Fruit fly (Drosophila melanogaster): ENCODE data around the gene CG14313.

Gene CG14313

DNA sequence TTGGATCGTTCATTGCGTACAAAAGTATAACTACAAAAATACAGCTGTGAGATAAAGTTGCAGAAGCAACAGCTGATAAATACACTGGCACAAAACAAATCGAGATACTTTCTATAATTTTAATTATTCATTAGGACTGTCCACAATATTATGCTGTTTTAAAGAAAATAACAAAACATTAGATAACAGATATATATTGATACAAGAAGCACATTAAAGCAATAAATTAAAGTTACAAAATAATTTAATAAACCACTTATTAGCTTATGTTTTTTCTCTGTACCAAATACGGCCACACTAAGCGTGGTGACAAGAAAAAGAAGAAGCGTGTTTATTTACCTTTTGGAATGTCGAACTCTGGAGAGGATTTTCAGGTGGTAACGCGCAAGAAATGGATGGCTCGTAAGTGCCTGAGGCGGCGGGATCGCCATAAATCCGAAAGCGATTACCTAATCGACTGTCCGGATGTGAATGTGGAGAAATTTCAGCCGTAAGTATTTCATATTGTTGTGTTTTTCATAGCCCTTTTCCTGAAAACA lies 28.5 kb upstream of the CG14313 start, which contains the start of the genes CG7988 and CG7183 (continued):
- peak; percentile 98 for TF ChIP-seq Drgx (GFP tag; IDR thresholded peaks at IDR 0.05)
- peak; percentile 97 for TF ChIP-seq Atf6 (GFP tag; IDR thresholded peaks at IDR 0.05)
- peak; percentile 98 for TF ChIP-seq bab2 (GFP tag; optimal IDR thresholded peaks at IDR 0.05)
- TF ChIP-seq CG32767 (GFP tag; IDR thresholded peaks at IDR 0.05): peak; percentile 98
- TF ChIP-seq Lpt (GFP tag; optimal IDR thresholded peaks at IDR 0.05): no peak
- peak; percentile 88 for TF ChIP-seq CG18011 (GFP tag; optimal IDR thresholded peaks at IDR 0.05)
- TF ChIP-seq sob (GFP tag; IDR thresholded peaks at IDR 0.05): peak; percentile 99
- TF ChIP-seq CG11504 (tag; optimal IDR thresholded peaks at IDR 0.05): peak; percentile 97
- peak; percentile 98 for TF ChIP-seq ase (GFP tag; IDR thresholded peaks at IDR 0.05)
- peak; percentile 96 for TF ChIP-seq CG2202 (tag; optimal IDR thresholded peaks at IDR 0.05)
- peak; percentile 100 for TF ChIP-seq gem (tag; optimal IDR thresholded peaks at IDR 0.05)
- TF ChIP-seq sna (GFP tag; IDR thresholded peaks at IDR 0.05; ENCODE audit: partially characterized antibody): no peak
- peak; percentile 98 for TF ChIP-seq CG2889 (GFP tag; IDR thresholded peaks at IDR 0.05)
- TF ChIP-seq Meics (GFP tag; optimal IDR thresholded peaks at IDR 0.05): peak; percentile 95
- no peak for TF ChIP-seq Hey (tag; optimal IDR thresholded peaks at IDR 0.05)
- TF ChIP-seq crol (GFP tag; IDR thresholded peaks at IDR 0.05): peak; percentile 72
- peak; percentile 99 for TF ChIP-seq dmrt11E (tag; optimal IDR thresholded peaks at IDR 0.05)
- peak; percentile 93 for TF ChIP-seq CHES-1-like (GFP tag; optimal IDR thresholded peaks at IDR 0.05)
- TF ChIP-seq CG12236 (GFP tag; optimal IDR thresholded peaks at IDR 0.05): peak; percentile 89
- peak; percentile 97 for TF ChIP-seq salm (tag; optimal IDR thresholded peaks at IDR 0.05)
- TF ChIP-seq slou (GFP tag; optimal IDR thresholded peaks at IDR 0.05): peak; percentile 92
- TF ChIP-seq zfh1 (GFP tag; IDR thresholded peaks at IDR 0.05): peak; percentile 99
- TF ChIP-seq CG7556 (GFP tag; optimal IDR thresholded peaks at IDR 0.05): peak; percentile 97
- peak; percentile 96 for TF ChIP-seq B-H2 (GFP tag; optimal IDR thresholded peaks at IDR 0.05)
- peak; percentile 78 for TF ChIP-seq btn (GFP tag; optimal IDR thresholded peaks at IDR 0.05)
- TF ChIP-seq Hr39 (optimal IDR thresholded peaks at IDR 0.05): no peak
- peak; percentile 94 for TF ChIP-seq run (tag; optimal IDR thresholded peaks at IDR 0.05)
- TF ChIP-seq CG17186 (GFP tag; optimal IDR thresholded peaks at IDR 0.05): peak; percentile 80
- peak; percentile 83 for TF ChIP-seq CG17912 (GFP tag; optimal IDR thresholded peaks at IDR 0.05)
- TF ChIP-seq Stat92E (GFP tag; optimal IDR thresholded peaks at IDR 0.05): peak in 1 of 3 experiments; percentile 93
- no peak for TF ChIP-seq CG42726 (GFP tag; IDR thresholded peaks at IDR 0.05; ENCODE audit: partially characterized antibody)
- peak; percentile 100 for TF ChIP-seq row (GFP tag; IDR thresholded peaks at IDR 0.05)
- TF ChIP-seq CG5245 (GFP tag; optimal IDR thresholded peaks at IDR 0.05): peak; percentile 94
- TF ChIP-seq CG8924 (tag; optimal IDR thresholded peaks at IDR 0.05): peak; percentile 98
- TF ChIP-seq CG13894 (tag; optimal IDR thresholded peaks at IDR 0.05): peak; percentile 95
- TF ChIP-seq ro (GFP tag; IDR thresholded peaks at IDR 0.05): peak; percentile 99
- TF ChIP-seq sqz (GFP tag; optimal IDR thresholded peaks at IDR 0.05): peak; percentile 90
- TF ChIP-seq CG10462 (GFP tag; optimal IDR thresholded peaks at IDR 0.05): peak; percentile 96
- peak; percentile 97 for TF ChIP-seq CG11456 (GFP tag; IDR thresholded peaks at IDR 0.05)
- TF ChIP-seq CG9215 (GFP tag; IDR thresholded peaks at IDR 0.05): peak; percentile 97
- peak; percentile 87 for TF ChIP-seq aop (GFP tag; IDR thresholded peaks at IDR 0.05)
- no peak for TF ChIP-seq hbn (GFP tag; IDR thresholded peaks at IDR 0.05; ENCODE audit: partially characterized antibody)
- TF ChIP-seq al (GFP tag; IDR thresholded peaks at IDR 0.05): peak; percentile 98
- peak; percentile 94 for TF ChIP-seq CG8089 (GFP tag; optimal IDR thresholded peaks at IDR 0.05)
- no peak for TF ChIP-seq fru (optimal IDR thresholded peaks at IDR 0.05)
- TF ChIP-seq Sox102F (GFP tag; optimal IDR thresholded peaks at IDR 0.05): peak; percentile 99
- peak; percentile 95 for TF ChIP-seq Gsc (GFP tag; IDR thresholded peaks at IDR 0.05)
- TF ChIP-seq HLH54F (GFP tag; optimal IDR thresholded peaks at IDR 0.05): peak; percentile 94
- TF ChIP-seq sens-2 (GFP tag; IDR thresholded peaks at IDR 0.05): peak; percentile 93
- TF ChIP-seq Nf-YB (GFP tag; optimal IDR thresholded peaks at IDR 0.05): peak; percentile 89
- peak; percentile 96 for TF ChIP-seq CG18476 (GFP tag; optimal IDR thresholded peaks at IDR 0.05)
- peak; percentile 97 for TF ChIP-seq Six4 (GFP tag; optimal IDR thresholded peaks at IDR 0.05)
